Fruit fly (Drosophila melanogaster): ENCODE results near the gene CG32195.

The CG32195 gene

dm6 chr3L:18093875-18094274 lies 18.9 kb upstream of the CG32195 start:
- TF ChIP-seq CG1620 (GFP tag; optimal IDR thresholded peaks at IDR 0.05) (no peak), Clk (GFP tag; optimal IDR thresholded peaks at IDR 0.05) (no peak), Crg-1 (GFP tag; optimal IDR thresholded peaks at IDR 0.05) (no peak), toe (GFP tag; optimal IDR thresholded peaks at IDR 0.05) (no peak), Hr96 (GFP tag; optimal IDR thresholded peaks at IDR 0.05) (no peak), CG7101 (tag; optimal IDR thresholded peaks at IDR 0.05) (no peak), CG11617 (GFP tag; optimal IDR thresholded peaks at IDR 0.05) (no peak), cic (GFP tag; optimal IDR thresholded peaks at IDR 0.05) (no peak), CG33017 (tag; optimal IDR thresholded peaks at IDR 0.05) (no peak), CG12768 (GFP tag; optimal IDR thresholded peaks at IDR 0.05) (no peak), kay (GFP tag; ENCODE audit: borderline replicate concordance) (no peak), Mnt (GFP tag; optimal IDR thresholded peaks at IDR 0.05) (no peak)

DNA sequence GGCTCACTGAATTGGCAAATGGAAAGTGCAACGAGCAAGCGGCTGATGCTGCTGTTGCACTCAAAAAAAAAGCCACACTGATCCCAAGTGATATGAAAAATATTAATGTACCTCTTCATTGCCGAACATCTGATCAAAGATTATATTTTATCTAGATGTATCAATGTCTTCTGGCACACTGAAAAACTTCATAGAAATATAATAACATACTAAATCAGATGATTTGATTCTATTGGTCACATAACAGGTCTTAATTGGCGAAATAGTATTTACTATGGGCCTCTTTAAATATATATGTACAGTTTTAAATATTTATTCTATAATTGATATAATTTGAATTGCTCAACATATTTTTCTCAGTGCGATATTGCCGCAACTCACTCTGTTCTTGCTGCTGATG lies 16.0 kb upstream of the CG32195 start:
- TF ChIP-seq Mnt (GFP tag; optimal IDR thresholded peaks at IDR 0.05) (no peak), cic (GFP tag; optimal IDR thresholded peaks at IDR 0.05) (no peak), CG7101 (tag; optimal IDR thresholded peaks at IDR 0.05) (no peak), ovo (GFP tag; optimal IDR thresholded peaks at IDR 0.05) (no peak), Clk (GFP tag; optimal IDR thresholded peaks at IDR 0.05) (no peak), Hr96 (GFP tag; optimal IDR thresholded peaks at IDR 0.05) (no peak)

DNA sequence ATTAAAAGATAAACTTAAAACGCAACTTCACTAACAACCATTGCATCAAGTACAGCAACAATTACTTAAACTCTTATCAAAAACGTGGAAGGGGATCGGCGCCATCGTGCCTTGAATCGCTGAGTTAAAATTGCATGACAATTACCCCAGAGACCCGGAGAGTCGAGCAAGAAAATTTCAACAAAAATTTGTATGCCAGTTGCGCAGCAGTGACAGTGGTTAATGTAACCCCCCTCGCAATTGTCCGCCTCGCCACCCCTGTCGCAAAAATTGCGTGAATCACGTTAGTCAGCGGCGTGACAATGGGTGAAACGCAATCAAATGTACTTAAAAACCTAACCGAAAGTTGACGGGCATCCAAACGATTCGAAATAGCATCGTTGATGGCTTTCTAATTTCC lies 13.0 kb upstream of the CG32195 start:
- TF ChIP-seq CG7101 (tag; optimal IDR thresholded peaks at IDR 0.05) (no peak), pad (GFP tag; optimal IDR thresholded peaks at IDR 0.05) (no peak), Mnt (GFP tag; optimal IDR thresholded peaks at IDR 0.05) (no peak), CG7045 (GFP tag; optimal IDR thresholded peaks at IDR 0.05) (no peak), CG14711 (tag; optimal IDR thresholded peaks at IDR 0.05) (no peak), cic (GFP tag; optimal IDR thresholded peaks at IDR 0.05) (no peak), cnc (optimal IDR thresholded peaks at IDR 0.05) (no peak), CG1620 (GFP tag; optimal IDR thresholded peaks at IDR 0.05) (no peak)

DNA sequence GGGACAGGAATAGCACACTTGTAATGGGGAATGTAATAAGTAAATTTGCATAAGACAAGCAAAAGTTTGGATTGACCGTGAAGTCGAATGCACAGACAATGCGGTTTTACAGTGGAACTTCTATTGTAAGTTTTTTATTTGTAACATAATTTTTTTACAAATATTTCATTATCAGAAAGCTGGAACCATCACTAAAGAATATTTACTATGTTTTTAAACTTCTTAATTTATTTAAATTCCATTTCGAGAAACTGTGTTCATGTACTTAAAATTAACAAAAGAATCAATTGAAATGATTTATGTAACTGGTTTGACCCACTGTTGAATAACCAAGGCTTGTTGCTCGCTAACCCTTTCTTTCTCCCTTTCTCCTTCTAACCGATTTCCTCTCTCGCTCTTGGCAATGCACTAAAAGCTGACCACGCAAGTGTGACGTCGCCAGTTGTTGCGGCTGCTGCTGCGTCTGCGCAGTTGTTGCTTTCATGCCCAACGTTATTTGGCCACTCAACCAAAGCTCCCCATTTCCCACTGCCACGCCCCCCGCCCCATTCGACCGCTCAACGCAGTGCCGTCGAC lies 11.2 kb upstream of the CG32195 start:
- peak; percentile 1 for TF ChIP-seq bab1 (GFP tag; optimal IDR thresholded peaks at IDR 0.05)
- peak; percentile 74 for TF ChIP-seq tj (GFP tag; optimal IDR thresholded peaks at IDR 0.05)
- TF ChIP-seq ovo (GFP tag; optimal IDR thresholded peaks at IDR 0.05) = no peak
- TF ChIP-seq CG7101 (tag; optimal IDR thresholded peaks at IDR 0.05) = no peak

DNA sequence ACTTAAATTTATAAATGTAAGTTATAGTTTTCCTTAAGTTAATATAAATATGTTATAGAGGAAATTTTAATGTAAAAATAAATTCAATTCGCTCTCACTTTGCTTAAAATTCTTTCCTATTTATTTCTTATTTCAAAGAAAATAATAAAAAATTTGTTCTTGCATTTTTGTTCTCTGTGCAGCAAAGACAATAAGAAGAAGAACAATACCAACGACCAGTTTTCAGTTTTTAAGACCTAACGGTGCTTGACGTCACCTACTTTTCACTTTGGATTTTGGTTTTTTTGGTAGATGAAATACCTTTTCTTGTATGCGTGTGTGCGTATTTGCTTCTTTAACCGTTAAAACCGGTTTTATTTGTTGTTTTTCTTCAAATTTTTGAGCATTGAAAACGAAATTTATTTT lies 10.6 kb upstream of the CG32195 start:
- TF ChIP-seq CG14711 (tag; optimal IDR thresholded peaks at IDR 0.05) (no peak), pad (GFP tag; optimal IDR thresholded peaks at IDR 0.05) (no peak), Clk (GFP tag; optimal IDR thresholded peaks at IDR 0.05) (no peak), CG1620 (GFP tag; optimal IDR thresholded peaks at IDR 0.05) (no peak), ovo (GFP tag; optimal IDR thresholded peaks at IDR 0.05) (no peak), toe (GFP tag; optimal IDR thresholded peaks at IDR 0.05) (no peak), CG5204 (GFP tag; optimal IDR thresholded peaks at IDR 0.05) (no peak), Hr96 (GFP tag; optimal IDR thresholded peaks at IDR 0.05) (no peak), cnc (optimal IDR thresholded peaks at IDR 0.05) (no peak), CG7045 (GFP tag; optimal IDR thresholded peaks at IDR 0.05) (no peak), CG12768 (GFP tag; optimal IDR thresholded peaks at IDR 0.05) (no peak), Mnt (GFP tag; optimal IDR thresholded peaks at IDR 0.05) (no peak), CG11617 (GFP tag; optimal IDR thresholded peaks at IDR 0.05) (no peak), CG7101 (tag; optimal IDR thresholded peaks at IDR 0.05) (no peak), CG33017 (tag; optimal IDR thresholded peaks at IDR 0.05) (no peak), Crg-1 (GFP tag; optimal IDR thresholded peaks at IDR 0.05) (no peak), tj (GFP tag; optimal IDR thresholded peaks at IDR 0.05) (no peak), kay (GFP tag; ENCODE audit: borderline replicate concordance) (no peak), cic (GFP tag; optimal IDR thresholded peaks at IDR 0.05) (no peak)

DNA sequence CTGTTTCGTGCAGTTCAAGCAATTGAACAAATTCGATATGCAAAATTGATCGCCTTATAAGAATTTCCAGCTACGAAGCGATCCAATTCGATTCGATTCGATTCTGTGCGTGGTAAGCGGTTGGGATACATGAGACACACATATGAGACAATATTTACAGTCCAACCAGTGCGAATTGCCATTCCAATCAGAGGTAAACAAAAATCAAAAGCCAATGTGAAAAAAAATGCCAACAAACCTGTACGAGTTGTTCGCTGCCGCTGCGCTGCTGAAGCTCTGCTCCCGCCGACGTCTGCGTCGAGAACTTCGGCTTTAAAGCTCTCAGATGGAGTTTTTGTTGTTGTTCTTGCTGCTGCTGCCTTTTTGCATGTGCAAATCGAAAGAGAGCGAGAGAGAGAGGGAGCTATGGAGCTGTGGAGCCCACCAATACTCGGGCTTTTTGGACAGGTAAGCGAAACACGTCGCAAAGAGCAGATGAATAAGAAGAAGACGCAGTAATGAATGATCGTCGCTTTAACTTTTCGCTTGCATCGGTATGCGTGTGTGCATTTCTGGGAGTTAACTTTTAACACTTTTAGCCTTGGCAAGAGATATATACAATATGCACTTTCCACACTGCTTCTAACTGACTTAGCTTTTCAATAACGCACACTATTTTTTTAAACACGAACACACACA lies 7.3 kb upstream of the CG32195 start:
- TF ChIP-seq CG7045 (GFP tag; optimal IDR thresholded peaks at IDR 0.05) = no peak
- peak; percentile 96 for TF ChIP-seq tj (GFP tag; optimal IDR thresholded peaks at IDR 0.05)
- peak; percentile 39 for TF ChIP-seq cic (GFP tag; optimal IDR thresholded peaks at IDR 0.05)

dm6 chr3L:18106021-18106944 lies 6.5 kb upstream of the CG32195 start, which contains the start of the genes CG13698 and mRpS26:
Gene CG13698, minus strand, starts transcription at chr3L:18106149.
Gene mRpS26, plus strand, starts transcription at chr3L:18106579.
- TF ChIP-seq Clk (GFP tag; optimal IDR thresholded peaks at IDR 0.05) (peak; percentile 34), CG5204 (GFP tag; optimal IDR thresholded peaks at IDR 0.05) (no peak), CG12768 (GFP tag; optimal IDR thresholded peaks at IDR 0.05) (peak; percentile 89), Crg-1 (GFP tag; optimal IDR thresholded peaks at IDR 0.05) (peak; percentile 46), bab1 (GFP tag; optimal IDR thresholded peaks at IDR 0.05) (peak; percentile 66), CG7101 (tag; optimal IDR thresholded peaks at IDR 0.05) (peak; percentile 79), CG1620 (GFP tag; optimal IDR thresholded peaks at IDR 0.05) (peak; percentile 58), cic (GFP tag; optimal IDR thresholded peaks at IDR 0.05) (no peak), toe (GFP tag; optimal IDR thresholded peaks at IDR 0.05) (peak; percentile 73), CG7045 (GFP tag; optimal IDR thresholded peaks at IDR 0.05) (peak; percentile 82), pad (GFP tag; optimal IDR thresholded peaks at IDR 0.05) (peak; percentile 59), CG33017 (tag; optimal IDR thresholded peaks at IDR 0.05) (peak; percentile 80), Mnt (GFP tag; optimal IDR thresholded peaks at IDR 0.05) (peak; percentile 22), CG11617 (GFP tag; optimal IDR thresholded peaks at IDR 0.05) (peak; percentile 81), tj (GFP tag; optimal IDR thresholded peaks at IDR 0.05) (peak; percentile 92), Hr96 (GFP tag; optimal IDR thresholded peaks at IDR 0.05) (no peak), ovo (GFP tag; optimal IDR thresholded peaks at IDR 0.05) (peak; percentile 15), CG14711 (tag; optimal IDR thresholded peaks at IDR 0.05) (peak; percentile 78), kay (GFP tag; ENCODE audit: borderline replicate concordance) (no peak), cnc (optimal IDR thresholded peaks at IDR 0.05) (no peak)
